Worm (Caenorhabditis elegans) whole organism, mixed stage, embryonic: Measurements from ENCODE around the gene vha-12.

ENCODE experiments used
- M03D4.4 ChIP-seq: sonication (generic microtip); optimal IDR thresholded peaks from 2 replicates; lab custom pipeline; 2017; ENCODE audit warnings: mild to moderate bottlenecking, missing genetic modification characterization, missing compliant biosample characterization
- bed-3 ChIP-seq: fragments of 200-800 bp; sonication (Bioruptor generic); optimal IDR thresholded peaks from 3 replicates; lab custom pipeline; 2018; ENCODE audit warnings: mild to moderate bottlenecking, missing genetic modification characterization, moderate library complexity, missing compliant biosample characterization
- blmp-1 ChIP-seq: fragments of 150-350 bp; optimal IDR thresholded peaks from 2 replicates; lab custom pipeline; 2014; ENCODE audit warnings: missing biosample characterization, missing genetic modification characterization
- ceh-39 ChIP-seq: fragments of 150-350 bp; optimal IDR thresholded peaks from 2 replicates; lab custom pipeline; 2014; ENCODE audit warnings: missing biosample characterization, missing genetic modification characterization
- ceh-43 ChIP-seq: fragments of 200-800 bp; sonication (Bioruptor generic); optimal IDR thresholded peaks from 2 replicates; lab custom pipeline; 2018; ENCODE audit warnings: mild to moderate bottlenecking, missing genetic modification characterization, moderate library complexity, missing compliant biosample characterization
- ceh-83 ChIP-seq: fragments of 200-800 bp; sonication (Bioruptor generic); optimal IDR thresholded peaks from 2 replicates; lab custom pipeline; 2018; ENCODE audit warnings: mild to moderate bottlenecking, missing genetic modification characterization, missing compliant biosample characterization
- ces-1 ChIP-seq: fragments of 150-350 bp; optimal IDR thresholded peaks from 2 replicates; lab custom pipeline; 2014; ENCODE audit warnings: missing biosample characterization, missing genetic modification reagents, missing genetic modification characterization
- cnd-1 ChIP-seq: fragments of 200-800 bp; sonication (Bioruptor generic); optimal IDR thresholded peaks from 2 replicates; lab custom pipeline; 2018; ENCODE audit warnings: mild to moderate bottlenecking, missing genetic modification characterization, missing compliant biosample characterization
- drap-1 ChIP-seq: fragments of 200-800 bp; sonication (Bioruptor generic); optimal IDR thresholded peaks from 3 replicates; lab custom pipeline; 2018; ENCODE audit warnings: mild to moderate bottlenecking, missing genetic modification characterization, missing compliant biosample characterization
- elt-1 ChIP-seq: sonication (generic microtip); optimal IDR thresholded peaks from 2 replicates; lab custom pipeline; 2017; ENCODE audit warnings: missing genetic modification characterization, mild to moderate bottlenecking, missing compliant biosample characterization, antibody characterized with exemption, moderate library complexity, borderline replicate concordance; ENCODE audit not compliant: insufficient read depth
- elt-3 ChIP-seq: fragments of 150-350 bp; optimal IDR thresholded peaks from 2 replicates; lab custom pipeline; 2014; ENCODE audit warnings: missing biosample characterization, missing genetic modification characterization
- flh-1 ChIP-seq: fragments of 200-800 bp; sonication (Bioruptor generic); optimal IDR thresholded peaks from 2 replicates; lab custom pipeline; 2018; ENCODE audit warnings: mild to moderate bottlenecking, missing genetic modification characterization, moderate library complexity, missing compliant biosample characterization
- ham-2 ChIP-seq: fragments of 200-800 bp; sonication (Bioruptor generic); optimal IDR thresholded peaks from 2 replicates; lab custom pipeline; 2018; ENCODE audit warnings: mild to moderate bottlenecking, missing genetic modification characterization, missing compliant biosample characterization
- hlh-1 ChIP-seq: fragments of 150-350 bp; optimal IDR thresholded peaks from 2 replicates; lab custom pipeline; 2014; ENCODE audit warnings: missing biosample characterization, missing genetic modification reagents, missing genetic modification characterization
- lin-13 ChIP-seq: fragments of 150-350 bp; optimal IDR thresholded peaks from 2 replicates; lab custom pipeline; 2014; ENCODE audit warnings: missing biosample characterization, missing genetic modification characterization
- lin-32 ChIP-seq: fragments of 200-800 bp; sonication (Bioruptor generic); optimal IDR thresholded peaks from 2 replicates; lab custom pipeline; 2018; ENCODE audit warnings: mild to moderate bottlenecking, missing genetic modification characterization, missing compliant biosample characterization
- lsy-2 ChIP-seq: fragments of 150-350 bp; optimal IDR thresholded peaks from 2 replicates; lab custom pipeline; 2014; ENCODE audit warnings: missing biosample characterization, missing genetic modification characterization
- mab-5 ChIP-seq: fragments of 150-350 bp; optimal IDR thresholded peaks from 2 replicates; lab custom pipeline; 2014; ENCODE audit warnings: missing biosample characterization, missing genetic modification characterization
- mep-1 ChIP-seq: fragments of 150-350 bp; optimal IDR thresholded peaks from 2 replicates; lab custom pipeline; 2017; ENCODE audit warnings: missing biosample characterization, missing genetic modification reagents, missing genetic modification characterization, inconsistent platforms
- mls-2 ChIP-seq: sonication (generic microtip); optimal IDR thresholded peaks from 2 replicates; lab custom pipeline; 2016; ENCODE audit warnings: mild to moderate bottlenecking, missing genetic modification characterization, moderate library complexity, missing compliant biosample characterization
- nhr-12 ChIP-seq: fragments of 150-350 bp; optimal IDR thresholded peaks from 2 replicates; lab custom pipeline; 2014; ENCODE audit warnings: missing biosample characterization, missing genetic modification characterization
- nhr-2 ChIP-seq: fragments of 150-350 bp; optimal IDR thresholded peaks from 2 replicates; lab custom pipeline; 2014; ENCODE audit warnings: missing biosample characterization, missing genetic modification characterization
- nhr-237 ChIP-seq: fragments of 150-350 bp; optimal IDR thresholded peaks from 2 replicates; lab custom pipeline; 2014; ENCODE audit warnings: missing biosample characterization, missing genetic modification characterization
- nhr-28 ChIP-seq: fragments of 150-350 bp; optimal IDR thresholded peaks from 2 replicates; lab custom pipeline; 2014; ENCODE audit warnings: missing biosample characterization, missing genetic modification characterization
- nhr-76 ChIP-seq: sonication (generic microtip); optimal IDR thresholded peaks from 2 replicates; lab custom pipeline; 2017; ENCODE audit warnings: missing biosample characterization, missing genetic modification characterization
- pha-4 ChIP-seq: fragments of 150-350 bp; optimal IDR thresholded peaks from 2 replicates; lab custom pipeline; 2018; ENCODE audit warnings: missing biosample characterization, missing genetic modification reagents, missing genetic modification characterization
- sem-2 ChIP-seq: fragments of 200-800 bp; sonication (Bioruptor generic); optimal IDR thresholded peaks from 2 replicates; lab custom pipeline; 2018; ENCODE audit warnings: mild to moderate bottlenecking, missing genetic modification characterization, missing compliant biosample characterization
- snpc-4 ChIP-seq: fragments of 150-350 bp; optimal IDR thresholded peaks from 2 replicates; lab custom pipeline; 2014; ENCODE audit warnings: missing biosample characterization, missing genetic modification characterization
- sptf-1 ChIP-seq: sonication (generic microtip); optimal IDR thresholded peaks from 2 replicates; lab custom pipeline; 2017; ENCODE audit warnings: mild to moderate bottlenecking, missing genetic modification characterization, moderate library complexity, missing compliant biosample characterization
- tbx-8 ChIP-seq: fragments of 200-800 bp; sonication (Bioruptor generic); optimal IDR thresholded peaks from 2 replicates; lab custom pipeline; 2018; ENCODE audit warnings: mild to moderate bottlenecking, missing genetic modification characterization, moderate library complexity, missing compliant biosample characterization
- unc-120 ChIP-seq: sonication (generic microtip); optimal IDR thresholded peaks from 2 replicates; lab custom pipeline; 2017; ENCODE audit warnings: missing genetic modification characterization, missing compliant biosample characterization; ENCODE audit not compliant: poor library complexity, severe bottlenecking
- unc-39 ChIP-seq: fragments of 150-350 bp; optimal IDR thresholded peaks from 2 replicates; lab custom pipeline; 2014; ENCODE audit warnings: missing biosample characterization, missing genetic modification characterization
- unc-62 ChIP-seq: fragments of 150-350 bp; optimal IDR thresholded peaks from 2 replicates; lab custom pipeline; 2014; ENCODE audit warnings: missing biosample characterization, missing genetic modification reagents, missing genetic modification characterization
- zip-8 ChIP-seq: fragments of 150-350 bp; optimal IDR thresholded peaks from 2 replicates; lab custom pipeline; 2014; ENCODE audit warnings: missing biosample characterization, missing genetic modification characterization
- ztf-11 ChIP-seq: fragments of 150-350 bp; optimal IDR thresholded peaks from 2 replicates; lab custom pipeline; 2014; ENCODE audit warnings: missing biosample characterization, missing genetic modification characterization

vha-12 gene

ce11 chrX:4145051-4145826, 45.7 kb upstream of the vha-12 start:
- TF ChIP-seq lin-32 (GFP tag; lab: Kevin White, UChicago), result no peak
- no peak for TF ChIP-seq ztf-11 (tag; lab: Kevin White, UChicago)
- TF ChIP-seq lin-13 (tag; lab: Kevin White, UChicago), result no peak
- peak; percentile 2 for TF ChIP-seq ham-2 (GFP tag; lab: Kevin White, UChicago)
- peak; percentile 20 for TF ChIP-seq cnd-1 (tag; lab: Kevin White, UChicago)
- TF ChIP-seq mls-2 (tag; lab: Kevin White, UChicago), result peak; percentile 46
- TF ChIP-seq pha-4 (tag; lab: Kevin White, UChicago), result no peak
- no peak for TF ChIP-seq mab-5 (tag; lab: Kevin White, UChicago)
- TF ChIP-seq M03D4.4, result no peak
- TF ChIP-seq bed-3, result no peak
- no peak for TF ChIP-seq elt-1 (tag; lab: Kevin White, UChicago)
- peak; percentile 1 for TF ChIP-seq mep-1 (tag; lab: Kevin White, UChicago)
- TF ChIP-seq tbx-8, result no peak
- TF ChIP-seq blmp-1 (tag; lab: Kevin White, UChicago), result no peak
- no peak for TF ChIP-seq ceh-43
- TF ChIP-seq zip-8 (tag; lab: Kevin White, UChicago), result no peak
- no peak for TF ChIP-seq elt-3 (tag; lab: Kevin White, UChicago)
- no peak for TF ChIP-seq drap-1
- TF ChIP-seq unc-39, result no peak
- TF ChIP-seq snpc-4 (tag; lab: Kevin White, UChicago), result no peak
- TF ChIP-seq nhr-76 (tag; lab: Kevin White, UChicago), result no peak
- no peak for TF ChIP-seq nhr-28 (tag; lab: Kevin White, UChicago)
- no peak for TF ChIP-seq nhr-2 (tag; lab: Kevin White, UChicago)
- peak; percentile 24 for TF ChIP-seq hlh-1 (tag; lab: Kevin White, UChicago)
- no peak for TF ChIP-seq nhr-12 (tag; lab: Kevin White, UChicago)
- peak; percentile 46 for TF ChIP-seq ceh-83
- TF ChIP-seq nhr-237 (tag; lab: Kevin White, UChicago), result no peak
- TF ChIP-seq ces-1, result peak; percentile 59
- TF ChIP-seq lsy-2 (tag; lab: Kevin White, UChicago), result no peak
- no peak for TF ChIP-seq sem-2 (GFP tag; lab: Kevin White, UChicago)
- TF ChIP-seq unc-120 (tag; lab: Kevin White, UChicago), result peak; percentile 17
- peak; percentile 58 for TF ChIP-seq sptf-1 (tag; lab: Kevin White, UChicago)
- peak; percentile 40 for TF ChIP-seq ceh-39 (tag; lab: Kevin White, UChicago)
- TF ChIP-seq flh-1 (GFP tag; lab: Kevin White, UChicago), result no peak
- TF ChIP-seq unc-62 (GFP tag; lab: Kevin White, UChicago), result no peak

ce11 chrX:4146046-4146445, 44.8 kb upstream of the vha-12 start:
- TF ChIP-seq elt-1 (tag; lab: Kevin White, UChicago) (peak; percentile 79), mep-1 (tag; lab: Kevin White, UChicago) (no peak)

ce11 chrX:4146798-4147543, 43.9 kb upstream of the vha-12 start:
- no peak for TF ChIP-seq ceh-39 (tag; lab: Kevin White, UChicago)
- TF ChIP-seq zip-8 (tag; lab: Kevin White, UChicago), result no peak
- TF ChIP-seq M03D4.4, result peak; percentile 12
